Worm (Caenorhabditis elegans) whole organism, late embryonic: ENCODE data around the gene mpk-1.

ENCODE experiments used
- F13H6.1 ChIP-seq: sonication (generic microtip); optimal IDR thresholded peaks from 2 replicates; lab custom pipeline; 2016; ENCODE audit warnings: missing genetic modification characterization, missing compliant biosample characterization
- K02D7.2 ChIP-seq: sonication (generic microtip); optimal IDR thresholded peaks from 2 replicates; lab custom pipeline; 2017; ENCODE audit warnings: mild to moderate bottlenecking, missing genetic modification characterization, missing compliant biosample characterization
- K09A11.1 ChIP-seq: sonication (generic microtip); optimal IDR thresholded peaks from 2 replicates; lab custom pipeline; 2017; ENCODE audit warnings: antibody characterized with exemption, mild to moderate bottlenecking, missing genetic modification characterization, missing compliant biosample characterization; ENCODE audit not compliant: insufficient read depth
- ama-1 ChIP-seq: fragments of 150-350 bp; optimal IDR thresholded peaks from 2 replicates; lab custom pipeline; 2014
- ceh-19 ChIP-seq: fragments of 200-800 bp; sonication (Bioruptor generic); optimal IDR thresholded peaks from 2 replicates; lab custom pipeline; 2018; ENCODE audit warnings: mild to moderate bottlenecking, missing genetic modification characterization, missing compliant biosample characterization
- ceh-2 ChIP-seq: sonication (generic microtip); optimal IDR thresholded peaks from 2 replicates; lab custom pipeline; 2016; ENCODE audit warnings: missing genotype, missing genetic modification characterization, missing compliant biosample characterization
- ceh-22 ChIP-seq: sonication (generic microtip); optimal IDR thresholded peaks from 2 replicates; lab custom pipeline; 2017; ENCODE audit warnings: missing biosample characterization, missing genetic modification characterization
- ceh-30 ChIP-seq: fragments of 150-350 bp; optimal IDR thresholded peaks from 2 replicates; lab custom pipeline; 2014; ENCODE audit warnings: missing biosample characterization, missing genetic modification characterization
- ceh-31 ChIP-seq: sonication (generic microtip); optimal IDR thresholded peaks from 2 replicates; lab custom pipeline; 2016; ENCODE audit warnings: missing genetic modification characterization, missing compliant biosample characterization
- ceh-34 ChIP-seq: sonication (generic microtip); optimal IDR thresholded peaks from 2 replicates; lab custom pipeline; 2016; ENCODE audit warnings: mild to moderate bottlenecking, missing genetic modification characterization, missing compliant biosample characterization
- ceh-45 ChIP-seq: fragments of 200-800 bp; sonication (Bioruptor generic); IDR thresholded peaks from 2 replicates; pipeline ENCODE4 v1.3.6; 2022; ENCODE audit warnings: missing genetic modification reagents, missing genetic modification characterization, missing compliant biosample characterization
- ceh-48 ChIP-seq: sonication (generic microtip); optimal IDR thresholded peaks from 2 replicates; lab custom pipeline; 2016; ENCODE audit warnings: missing genetic modification characterization, inconsistent platforms, missing compliant biosample characterization
- ceh-6 ChIP-seq: fragments of 200-800 bp; sonication (Bioruptor generic); optimal IDR thresholded peaks from 2 replicates; lab custom pipeline; 2018; ENCODE audit warnings: mild to moderate bottlenecking, missing genetic modification characterization, missing compliant biosample characterization
- ceh-9 ChIP-seq: sonication (generic microtip); optimal IDR thresholded peaks from 2 replicates; lab custom pipeline; 2016; ENCODE audit warnings: mild to moderate bottlenecking, missing genetic modification characterization, inconsistent platforms, missing compliant biosample characterization
- che-1 ChIP-seq: sonication (generic microtip); optimal IDR thresholded peaks from 2 replicates; lab custom pipeline; 2016; ENCODE audit warnings: mild to moderate bottlenecking, missing genetic modification characterization, missing compliant biosample characterization
- dve-1 ChIP-seq: sonication (generic microtip); optimal IDR thresholded peaks from 2 replicates; lab custom pipeline; 2017; ENCODE audit warnings: antibody characterized with exemption, mild to moderate bottlenecking, missing genetic modification characterization, missing compliant biosample characterization
- elt-4 ChIP-seq: sonication (generic microtip); optimal IDR thresholded peaks from 2 replicates; lab custom pipeline; 2016; ENCODE audit warnings: missing genetic modification characterization, missing compliant biosample characterization
- fkh-10 ChIP-seq: fragments of 150-350 bp; optimal IDR thresholded peaks from 2 replicates; lab custom pipeline; 2014; ENCODE audit warnings: missing biosample characterization, missing genetic modification reagents, missing genetic modification characterization
- fkh-6 ChIP-seq: sonication (generic microtip); optimal IDR thresholded peaks from 2 replicates; lab custom pipeline; 2016; ENCODE audit warnings: missing genetic modification characterization, missing compliant biosample characterization
- hlh-30 ChIP-seq: sonication (generic microtip); optimal IDR thresholded peaks from 2 replicates; lab custom pipeline; 2017; ENCODE audit warnings: antibody characterized with exemption, missing genetic modification characterization, missing compliant biosample characterization; ENCODE audit not compliant: insufficient read depth
- hlh-8 ChIP-seq: sonication (generic microtip); optimal IDR thresholded peaks from 2 replicates; lab custom pipeline; 2016; ENCODE audit warnings: missing genotype, missing genetic modification characterization, missing compliant biosample characterization
- madf-2 ChIP-seq: sonication (generic microtip); optimal IDR thresholded peaks from 2 replicates; lab custom pipeline; 2017; ENCODE audit warnings: missing genetic modification characterization, missing compliant biosample characterization
- mec-3 ChIP-seq: sonication (generic microtip); optimal IDR thresholded peaks from 2 replicates; lab custom pipeline; 2016; ENCODE audit warnings: borderline replicate concordance, missing genetic modification characterization, missing compliant biosample characterization
- nfya-1 ChIP-seq: sonication (generic microtip); optimal IDR thresholded peaks from 2 replicates; lab custom pipeline; 2017; ENCODE audit warnings: missing genetic modification characterization, mild to moderate bottlenecking, missing compliant biosample characterization, antibody characterized with exemption, moderate library complexity
- nhr-11 ChIP-seq: fragments of 150-350 bp; optimal IDR thresholded peaks from 2 replicates; lab custom pipeline; 2014; ENCODE audit warnings: missing biosample characterization, missing genetic modification characterization
- npax-4 ChIP-seq: sonication (generic microtip); optimal IDR thresholded peaks from 2 replicates; lab custom pipeline; 2016; ENCODE audit warnings: missing genetic modification characterization, missing compliant biosample characterization
- odd-2 ChIP-seq: sonication (generic microtip); optimal IDR thresholded peaks from 2 replicates; lab custom pipeline; 2017; ENCODE audit warnings: antibody characterized with exemption, mild to moderate bottlenecking, missing genetic modification characterization, missing compliant biosample characterization
- pqm-1 ChIP-seq: sonication (generic microtip); optimal IDR thresholded peaks from 2 replicates; lab custom pipeline; 2016; ENCODE audit warnings: missing genetic modification characterization, missing compliant biosample characterization
- ref-2 ChIP-seq: sonication (generic microtip); optimal IDR thresholded peaks from 2 replicates; lab custom pipeline; 2016; ENCODE audit warnings: missing genetic modification characterization, missing compliant biosample characterization
- rnt-1 ChIP-seq: sonication (generic microtip); optimal IDR thresholded peaks from 2 replicates; lab custom pipeline; 2016; ENCODE audit warnings: missing genetic modification characterization, missing compliant biosample characterization
- sdc-2 ChIP-seq: sonication (generic microtip); optimal IDR thresholded peaks from 2 replicates; lab custom pipeline; 2016; ENCODE audit warnings: missing genotype, missing genetic modification characterization, missing compliant biosample characterization
- sox-2 ChIP-seq: fragments of 200-800 bp; sonication (Bioruptor generic); IDR thresholded peaks from 2 replicates; pipeline ENCODE4 v1.3.6; 2022; ENCODE audit warnings: missing genetic modification reagents, missing genetic modification characterization, missing compliant biosample characterization
- syd-9 ChIP-seq: sonication (generic microtip); optimal IDR thresholded peaks from 2 replicates; lab custom pipeline; 2016; ENCODE audit warnings: mild to moderate bottlenecking, missing genetic modification characterization, moderate library complexity, missing compliant biosample characterization
- ttx-3 ChIP-seq: sonication (generic microtip); optimal IDR thresholded peaks from 2 replicates; lab custom pipeline; 2016; ENCODE audit warnings: missing genetic modification reagents, missing genetic modification characterization, missing compliant biosample characterization
- unc-42 ChIP-seq: sonication (generic microtip); optimal IDR thresholded peaks from 2 replicates; lab custom pipeline; 2016; ENCODE audit warnings: missing genotype, missing genetic modification characterization, missing compliant biosample characterization
- unc-55 ChIP-seq: sonication (generic microtip); optimal IDR thresholded peaks from 2 replicates; lab custom pipeline; 2017; ENCODE audit warnings: missing biosample characterization, missing genetic modification reagents, missing genetic modification characterization
- zip-5 ChIP-seq: sonication (generic microtip); optimal IDR thresholded peaks from 2 replicates; lab custom pipeline; 2016; ENCODE audit warnings: missing genetic modification characterization, missing compliant biosample characterization
- ztf-16 ChIP-seq: sonication (generic microtip); optimal IDR thresholded peaks from 2 replicates; lab custom pipeline; 2017; ENCODE audit warnings: missing genetic modification characterization, missing compliant biosample characterization

Gene mpk-1

DNA sequence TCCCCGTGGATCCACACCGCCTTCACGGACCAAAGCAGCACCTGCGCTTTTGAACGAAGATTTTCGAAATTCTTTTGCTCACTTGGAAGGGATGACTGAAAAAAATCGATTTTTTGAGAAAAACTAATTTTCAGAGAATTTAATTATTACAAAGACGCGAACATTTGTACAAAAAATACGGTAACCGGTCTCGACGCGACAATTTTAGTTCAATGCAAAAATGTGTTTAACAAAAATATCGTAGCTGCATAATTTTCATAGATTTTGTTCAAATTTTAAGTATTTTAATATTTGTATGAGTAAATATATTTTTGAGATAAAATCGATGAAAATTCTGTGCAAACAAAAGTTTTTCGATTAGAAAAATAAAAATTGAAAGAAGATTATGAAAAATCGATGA is 35.1 kb upstream of the mpk-1 start, which contains the start of gene T08A11.1:
T08A11.1 (minus strand) TSS at position 101 of the 400 bp plus-strand sequence.
- TF ChIP-seq dve-1 (no peak), ceh-31 (no peak), K02D7.2 (tag; lab: Kevin White, UChicago) (no peak)

DNA sequence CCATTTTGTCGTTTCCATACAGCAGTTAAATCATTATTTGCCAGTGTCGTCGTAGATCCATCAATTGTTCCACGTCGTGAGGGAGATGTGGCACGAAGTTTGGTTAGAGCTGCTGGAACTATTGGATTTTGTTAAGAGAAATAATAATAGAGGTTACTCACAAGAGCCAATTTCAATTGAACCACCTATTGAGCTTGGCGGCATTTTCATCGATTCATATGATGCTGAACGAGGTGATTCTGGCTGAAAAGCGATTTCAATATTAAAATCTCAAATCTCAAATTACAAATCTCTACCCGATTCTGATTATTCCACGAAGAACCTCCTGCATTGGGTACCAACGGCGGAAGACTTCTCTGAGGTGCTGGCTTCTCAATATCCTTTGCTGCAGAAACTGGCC is 30.0 kb upstream of the mpk-1 start:
- TF ChIP-seq ttx-3 (tag; lab: Kevin White, UChicago) (no peak), ceh-9 (no peak)

DNA sequence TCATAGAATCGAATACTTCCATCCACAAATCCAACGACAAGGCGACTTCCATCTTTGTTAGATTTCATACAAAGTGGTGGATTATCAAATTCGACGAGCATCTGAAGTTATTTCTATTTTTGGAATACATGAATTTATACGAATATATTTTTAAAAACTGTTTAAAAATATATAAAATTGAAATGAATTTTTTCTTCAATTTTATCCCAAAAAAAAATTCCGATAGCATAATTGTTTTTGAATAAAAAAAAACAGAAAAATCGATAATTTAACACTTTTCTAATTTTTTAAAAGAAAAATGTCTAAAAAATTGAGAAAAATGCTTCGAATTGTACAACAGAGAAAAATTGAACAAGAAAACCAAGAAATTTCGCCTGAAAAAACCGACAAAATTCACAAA is 19.7 kb upstream of the mpk-1 start, which contains the start of gene Y44F5A.1:
Y44F5A.1 (minus strand) TSS at position 101 of the 400 bp plus-strand sequence.
- no peak for TF ChIP-seq ceh-19 (GFP tag; lab: Kevin White, UChicago)
- TF ChIP-seq ceh-48 (tag; lab: Kevin White, UChicago): no peak
- TF ChIP-seq unc-42 (tag; lab: Kevin White, UChicago): no peak
- TF ChIP-seq nhr-11 (tag; lab: Kevin White, UChicago): no peak
- no peak for TF ChIP-seq ama-1

DNA sequence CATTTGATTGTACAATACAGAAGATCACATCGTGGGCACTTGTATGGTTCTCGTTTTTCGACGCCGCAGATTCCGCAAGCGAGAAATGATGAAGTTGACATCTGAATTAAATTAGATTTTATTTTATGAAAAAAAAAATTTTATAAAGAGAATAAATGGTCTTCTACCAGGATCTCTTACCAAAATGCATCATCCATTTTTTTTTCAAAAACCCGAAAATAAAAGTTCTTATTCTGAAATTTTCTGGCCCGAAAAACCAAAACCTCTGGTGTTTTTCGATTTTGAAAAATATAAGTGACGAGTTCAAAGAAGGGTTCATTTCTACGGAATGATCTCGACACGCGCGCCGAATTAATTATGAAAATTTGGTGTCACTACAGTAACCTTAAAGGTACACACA is 16.4 kb upstream of the mpk-1 start, which contains the start of gene zhit-2:
zhit-2 (minus strand) TSS at position 101 of the 400 bp plus-strand sequence.
- TF ChIP-seq K09A11.1 (tag; lab: Kevin White, UChicago): no peak
- TF ChIP-seq elt-4 (tag; lab: Kevin White, UChicago): no peak
- no peak for TF ChIP-seq nhr-11 (tag; lab: Kevin White, UChicago)
- no peak for TF ChIP-seq hlh-30 (tag; lab: Kevin White, UChicago)
- no peak for TF ChIP-seq F13H6.1
- TF ChIP-seq sox-2 (GFP tag; lab: Robert Waterston, UW): no peak
- no peak for TF ChIP-seq ceh-31
- TF ChIP-seq ceh-30 (tag; lab: Kevin White, UChicago): no peak
- no peak for TF ChIP-seq dve-1
- TF ChIP-seq madf-2 (tag; lab: Kevin White, UChicago): no peak
- TF ChIP-seq ceh-45 (GFP tag; lab: Robert Waterston, UW): no peak
- TF ChIP-seq npax-4: no peak

- no peak for TF ChIP-seq ceh-34 (tag; lab: Kevin White, UChicago)
- TF ChIP-seq ref-2 (tag; lab: Kevin White, UChicago): no peak
- no peak for TF ChIP-seq ceh-19 (GFP tag; lab: Kevin White, UChicago)
- TF ChIP-seq ceh-9: no peak
- TF ChIP-seq ceh-31: no peak
- TF ChIP-seq rnt-1 (tag; lab: Kevin White, UChicago): no peak
- no peak for TF ChIP-seq nfya-1 (tag; lab: Kevin White, UChicago)
- TF ChIP-seq unc-55: no peak
Observed at ce11 chrIII:4243461-4243860, 15.6 kb upstream of the mpk-1 start, which contains the start of gene mrpl-21. Gene mrpl-21 (minus strand): TSS chrIII:4243561.

DNA sequence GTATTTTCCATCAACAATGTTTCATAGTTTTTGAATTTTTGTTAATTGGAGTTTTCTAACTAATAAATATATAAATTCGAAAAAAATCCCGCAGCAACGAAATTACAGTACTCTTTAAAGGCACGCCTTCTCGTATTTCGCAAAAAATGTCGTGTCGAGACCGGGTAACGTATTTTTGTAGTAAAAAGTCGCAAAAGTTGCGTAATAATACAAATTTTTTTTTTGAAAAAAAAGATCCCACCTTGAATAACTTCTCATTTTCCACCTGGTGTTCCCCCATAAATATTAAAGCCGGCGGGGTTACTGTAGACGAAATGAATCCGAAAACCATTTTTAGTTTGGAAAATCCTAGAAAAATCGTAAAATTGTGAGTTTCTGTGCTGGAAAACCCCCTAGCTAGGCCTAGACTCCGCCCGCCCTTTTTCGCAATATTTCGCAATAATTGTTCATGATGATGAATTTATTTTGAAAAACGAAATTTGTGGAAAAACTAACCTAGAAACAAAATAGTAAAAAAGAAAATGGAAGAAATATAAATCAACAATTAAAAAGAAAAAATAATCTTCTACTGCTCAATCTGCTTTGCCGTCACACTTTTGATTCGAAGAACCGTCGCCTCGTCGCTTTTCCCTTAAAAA is 14.4 kb upstream of the mpk-1 start, which contains the start of gene F43C1.7:
F43C1.7 (minus strand) TSS at position 351 of the 638 bp plus-strand sequence.
- no peak for TF ChIP-seq hlh-8
- no peak for TF ChIP-seq ztf-16 (tag; lab: Kevin White, UChicago)
- no peak for TF ChIP-seq ceh-2
- no peak for TF ChIP-seq fkh-6
- no peak for TF ChIP-seq syd-9 (tag; lab: Kevin White, UChicago)
- no peak for TF ChIP-seq npax-4
- TF ChIP-seq che-1: no peak
- TF ChIP-seq pqm-1 (tag; lab: Kevin White, UChicago): no peak
- no peak for TF ChIP-seq ceh-6 (GFP tag; lab: Kevin White, UChicago)
- no peak for TF ChIP-seq ceh-22 (tag; lab: Kevin White, UChicago)
- no peak for TF ChIP-seq zip-5 (tag; lab: Kevin White, UChicago)
- no peak for TF ChIP-seq fkh-10 (GFP tag; lab: Kevin White, UChicago)
- no peak for TF ChIP-seq ama-1
- no peak for TF ChIP-seq odd-2 (tag; lab: Kevin White, UChicago)
- no peak for TF ChIP-seq elt-4 (tag; lab: Kevin White, UChicago)
- TF ChIP-seq sdc-2 (tag; lab: Kevin White, UChicago): no peak
- no peak for TF ChIP-seq ceh-48 (tag; lab: Kevin White, UChicago)
- no peak for TF ChIP-seq mec-3 (tag; lab: Kevin White, UChicago)
